Worm (Caenorhabditis elegans): ENCODE data around the gene F41E6.15.

The F41E6.15 gene

ce11 chrV:8603272-8603671 is 734 bp upstream of the F41E6.15 start, which contains the start of gene F41E6.5:
Gene F41E6.5, plus strand, starts transcription at chrV:8603480.
- TF ChIP-seq nhr-80 (tag; optimal IDR thresholded peaks at IDR 0.05) = peak; percentile 53
- TF ChIP-seq hsf-1 (GFP tag; IDR thresholded peaks at IDR 0.05) = no peak

DNA sequence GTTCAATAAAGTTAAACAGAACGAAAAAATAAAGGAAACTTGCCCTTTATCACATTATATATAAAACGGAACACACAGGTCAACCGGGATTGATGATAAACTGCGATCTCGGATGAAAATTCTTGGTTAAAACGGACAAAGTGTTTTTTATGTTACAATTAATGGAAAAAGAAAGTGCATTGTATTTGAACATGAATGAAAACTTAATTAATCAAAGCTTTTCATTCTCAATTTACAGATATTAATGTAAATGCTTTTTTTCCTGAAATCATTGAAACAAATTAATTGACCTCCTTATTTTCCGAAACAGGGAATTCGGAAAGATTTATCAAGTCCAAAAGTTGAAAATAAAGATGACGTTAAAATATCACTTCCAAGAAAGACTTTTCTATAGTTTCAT is 1.1 kb downstream of the F41E6.15 start, which contains the start of gene F41E6.8:
F41E6.8 (minus strand) TSS at position 101 of the 400 bp plus-strand sequence.
- TF ChIP-seq C17E4.6 (GFP tag; IDR thresholded peaks at IDR 0.05) = no peak
- TF ChIP-seq die-1 (tag; optimal IDR thresholded peaks at IDR 0.05) = no peak
- no peak for TF ChIP-seq nfya-1 (tag; optimal IDR thresholded peaks at IDR 0.05; ENCODE audit: borderline replicate concordance, insufficient read depth)

ce11 chrV:8599957-8600356 is 2.6 kb downstream of the F41E6.15 start:
- TF ChIP-seq nfya-1 (tag; optimal IDR thresholded peaks at IDR 0.05; ENCODE audit: borderline replicate concordance, insufficient read depth) (no peak), tbx-9 (tag; optimal IDR thresholded peaks at IDR 0.05; ENCODE audit: borderline replicate concordance) (no peak), ztf-6 (GFP tag; IDR thresholded peaks at IDR 0.05) (no peak)

DNA sequence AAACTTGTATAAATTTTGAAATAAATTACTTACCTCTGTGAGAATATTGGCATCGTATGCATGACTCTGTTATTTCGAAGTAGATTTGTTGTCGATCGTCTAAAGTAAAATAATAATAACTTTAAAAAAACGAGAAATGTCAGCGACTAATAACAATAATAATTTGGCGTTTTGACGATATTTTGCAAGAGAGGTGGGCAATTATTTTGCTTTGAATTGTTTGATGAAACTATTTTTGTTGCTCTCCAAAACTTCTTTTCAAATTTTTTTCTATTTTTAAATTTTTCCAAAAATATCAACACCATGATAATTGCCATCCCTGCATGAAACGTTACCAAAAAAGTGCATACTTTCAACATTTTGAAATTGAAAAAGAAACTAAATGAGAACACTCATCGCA is 3.3 kb downstream of the F41E6.15 start, which contains the start of gene F41E6.7:
F41E6.7 (minus strand) TSS at position 101 of the 400 bp plus-strand sequence.
- TF ChIP-seq gei-17 (GFP tag; optimal IDR thresholded peaks at IDR 0.05) (no peak), sea-2 (GFP tag; IDR thresholded peaks at IDR 0.05) (no peak), mes-4 (tag; optimal IDR thresholded peaks at IDR 0.05) (no peak), B0019.2 (GFP tag; conservative IDR thresholded peaks at IDR 0.05) (no peak), B0336.3 (GFP tag; IDR thresholded peaks at IDR 0.05) (no peak)

ce11 chrV:8594105-8594964 is 8.2 kb downstream of the F41E6.15 start, which contains the start of gene tag-196:
Gene tag-196, plus strand, starts transcription at chrV:8594914.
- TF ChIP-seq snpc-1.1 (tag; optimal IDR thresholded peaks at IDR 0.05; ENCODE audit: insufficient read depth) (no peak), egl-44 (GFP tag; IDR thresholded peaks at IDR 0.05) (0 out of 2 replicates have a peak, but pooled peaks have one; percentile 14), hsf-1 (GFP tag; IDR thresholded peaks at IDR 0.05) (no peak)

ce11 chrV:8592691-8593307 is 9.7 kb downstream of the F41E6.15 start:
- TF ChIP-seq dpl-1 (GFP tag; optimal IDR thresholded peaks at IDR 0.05) (no peak), cebp-2 (GFP tag; IDR thresholded peaks at IDR 0.05) (no peak), lag-1 (GFP tag; IDR thresholded peaks at IDR 0.05) (no peak), rpc-1 (optimal IDR thresholded peaks at IDR 0.05) (no peak), rpc-1 (tag; optimal IDR thresholded peaks at IDR 0.05) (no peak), ztf-6 (GFP tag; IDR thresholded peaks at IDR 0.05) (no peak), sptf-2 (GFP tag; optimal IDR thresholded peaks at IDR 0.05) (no peak), hmg-20 (GFP tag; IDR thresholded peaks at IDR 0.05) (no peak), mes-4 (tag; optimal IDR thresholded peaks at IDR 0.05) (no peak), bed-1 (GFP tag; IDR thresholded peaks at IDR 0.05) (no peak), nfya-2 (GFP tag; IDR thresholded peaks at IDR 0.05) (no peak), unc-130 (GFP tag; optimal IDR thresholded peaks at IDR 0.05) (no peak), ZK185.1 (tag; optimal IDR thresholded peaks at IDR 0.05; ENCODE audit: poor library complexity, severe bottlenecking) (no peak), pbrm-1 (GFP tag; IDR thresholded peaks at IDR 0.05) (no peak), mcd-1 (GFP tag; IDR thresholded peaks at IDR 0.05) (no peak), B0261.1 (tag; optimal IDR thresholded peaks at IDR 0.05) (no peak), xnd-1 (tag; optimal IDR thresholded peaks at IDR 0.05) (no peak), cebp-1 (GFP tag; IDR thresholded peaks at IDR 0.05) (no peak), cebp-1 (tag; optimal IDR thresholded peaks at IDR 0.05) (no peak), ztf-22 (GFP tag; optimal IDR thresholded peaks at IDR 0.05) (no peak), lin-35 (GFP tag; optimal IDR thresholded peaks at IDR 0.05) (no peak), madf-10 (tag; optimal IDR thresholded peaks at IDR 0.05) (no peak)
